Worm (Caenorhabditis elegans) whole organism, L1 larva: ENCODE data around the gene tbb-6.

Experiments
- C16A3.4 ChIP-seq: fragments of 150-350 bp; optimal IDR thresholded peaks from 2 replicates; lab custom pipeline; 2014; ENCODE audit warnings: missing biosample characterization, missing genetic modification characterization
- aha-1 ChIP-seq: fragments of 150-350 bp; optimal IDR thresholded peaks from 2 replicates; lab custom pipeline; 2014; ENCODE audit warnings: missing biosample characterization, missing genetic modification characterization
- alr-1 ChIP-seq: fragments of 200-800 bp; sonication (Bioruptor generic); optimal IDR thresholded peaks from 2 replicates; lab custom pipeline; 2018; ENCODE audit warnings: borderline replicate concordance, mild to moderate bottlenecking, missing genetic modification characterization, missing compliant biosample characterization
- ama-1 ChIP-seq: fragments of 150-350 bp; optimal IDR thresholded peaks from 2 replicates; lab custom pipeline; 2014
- blmp-1 ChIP-seq: fragments of 150-350 bp; optimal IDR thresholded peaks from 2 replicates; lab custom pipeline; 2014; ENCODE audit warnings: missing biosample characterization, missing genetic modification characterization
- ceh-63 ChIP-seq: fragments of 200-800 bp; sonication (Bioruptor generic); optimal IDR thresholded peaks from 2 replicates; lab custom pipeline; 2018; ENCODE audit warnings: mild to moderate bottlenecking, missing genetic modification characterization, missing compliant biosample characterization
- ceh-82 ChIP-seq, 3 experiments: fragments of 150-350 bp in 1 of 3; sonication (generic microtip) in 2 of 3; optimal IDR thresholded peaks; 2 replicates each; lab custom pipeline; 2014 to 2017; ENCODE audit warnings: missing biosample characterization in 3 of 3, missing genetic modification characterization in 3 of 3
- efl-1 ChIP-seq, 4 experiments: fragments of 150-350 bp; optimal IDR thresholded peaks in 3 of 4; peaks in 1 of 4; 1 replicate in 1 of 4; 2 replicates in 3 of 4; lab custom pipeline; 2014; ENCODE audit warnings: missing biosample characterization in 2 of 4, missing genetic modification characterization in 2 of 4, missing genetic modification reagents in 2 of 4
- elt-2 ChIP-seq: sonication (generic microtip); optimal IDR thresholded peaks from 2 replicates; lab custom pipeline; 2016; ENCODE audit warnings: missing genetic modification characterization, mild to moderate bottlenecking, inconsistent platforms, missing compliant biosample characterization, missing genetic modification reagents
- elt-3 ChIP-seq, 6 experiments: fragments of 150-350 bp in 1 of 6; sonication (generic microtip); optimal IDR thresholded peaks; 2 replicates each; lab custom pipeline; 2017 to 2018; ENCODE audit warnings: missing biosample characterization in 6 of 6, missing genetic modification characterization in 6 of 6, inconsistent platforms in 1 of 6
- fkh-10 ChIP-seq: sonication (generic microtip); optimal IDR thresholded peaks from 2 replicates; lab custom pipeline; 2017; ENCODE audit warnings: missing biosample characterization, missing genetic modification reagents, missing genetic modification characterization
- fkh-8 ChIP-seq: sonication (generic microtip); optimal IDR thresholded peaks from 2 replicates; lab custom pipeline; 2016; ENCODE audit warnings: mild to moderate bottlenecking, missing genetic modification characterization, missing compliant biosample characterization
- fos-1 ChIP-seq: fragments of 150-350 bp; optimal IDR thresholded peaks from 2 replicates; lab custom pipeline; 2014; ENCODE audit warnings: missing biosample characterization, missing genetic modification characterization
- hlh-17 ChIP-seq: fragments of 200-800 bp; sonication (Bioruptor generic); optimal IDR thresholded peaks from 2 replicates; lab custom pipeline; 2018; ENCODE audit warnings: missing genetic modification characterization, mild to moderate bottlenecking, missing compliant biosample characterization, moderate library complexity, borderline replicate concordance
- hlh-4 ChIP-seq: sonication (generic microtip); optimal IDR thresholded peaks from 2 replicates; lab custom pipeline; 2016; ENCODE audit warnings: mild to moderate bottlenecking, missing genetic modification characterization, missing compliant biosample characterization
- hpl-2 ChIP-seq: fragments of 150-350 bp; optimal IDR thresholded peaks from 2 replicates; lab custom pipeline; 2014; ENCODE audit warnings: missing biosample characterization, missing genetic modification reagents, missing genetic modification characterization
- irx-1 ChIP-seq: sonication (generic microtip); optimal IDR thresholded peaks from 2 replicates; lab custom pipeline; 2016; ENCODE audit warnings: missing genetic modification characterization, missing compliant biosample characterization
- isw-1 ChIP-seq: fragments of 200-800 bp; sonication (Bioruptor generic); IDR thresholded peaks from 2 replicates; pipeline ENCODE4 v1.3.6; 2022; ENCODE audit warnings: missing genetic modification characterization, missing compliant biosample characterization
- lin-14 ChIP-seq: fragments of 200-800 bp; sonication (Bioruptor generic); optimal IDR thresholded peaks from 2 replicates; lab custom pipeline; 2018; ENCODE audit warnings: mild to moderate bottlenecking, missing genetic modification characterization, moderate library complexity, missing compliant biosample characterization
- lin-35 ChIP-seq, 2 experiments: fragments of 150-350 bp; optimal IDR thresholded peaks; 2 replicates each; lab custom pipeline; 2014; ENCODE audit warnings: missing biosample characterization in 2 of 2, missing genetic modification characterization in 2 of 2, missing genetic modification reagents in 2 of 2
- lin-39 ChIP-seq: fragments of 150-350 bp; optimal IDR thresholded peaks from 2 replicates; lab custom pipeline; 2014; ENCODE audit warnings: missing biosample characterization, missing genetic modification reagents, missing genetic modification characterization
- mdl-1 ChIP-seq, 2 experiments: fragments of 150-350 bp; optimal IDR thresholded peaks; 2 replicates each; lab custom pipeline; 2014 to 2017; ENCODE audit warnings: missing biosample characterization in 2 of 2, missing genetic modification characterization in 2 of 2, inconsistent platforms in 1 of 2
- mef-2 ChIP-seq: fragments of 150-350 bp; optimal IDR thresholded peaks from 2 replicates; lab custom pipeline; 2014; ENCODE audit warnings: missing biosample characterization, missing genetic modification characterization
- mep-1 ChIP-seq: fragments of 150-350 bp; optimal IDR thresholded peaks from 2 replicates; lab custom pipeline; 2014; ENCODE audit warnings: missing biosample characterization, missing genetic modification characterization
- nhr-19 ChIP-seq: fragments of 200-800 bp; sonication (Bioruptor generic); conservative IDR thresholded peaks from 2 replicates; pipeline ENCODE4 v1.3.6; 2022; ENCODE audit warnings: missing genetic modification characterization, missing compliant biosample characterization
- nhr-20 ChIP-seq: sonication (generic microtip); optimal IDR thresholded peaks from 2 replicates; lab custom pipeline; 2016; ENCODE audit warnings: mild to moderate bottlenecking, missing genetic modification characterization, missing compliant biosample characterization
- nhr-237 ChIP-seq: fragments of 150-350 bp; optimal IDR thresholded peaks from 2 replicates; lab custom pipeline; 2014; ENCODE audit warnings: missing biosample characterization, missing genetic modification characterization
- nhr-71 ChIP-seq: sonication (generic microtip); optimal IDR thresholded peaks from 2 replicates; lab custom pipeline; 2016; ENCODE audit warnings: mild to moderate bottlenecking, missing genetic modification characterization, moderate library complexity, missing compliant biosample characterization
- nhr-76 ChIP-seq: sonication (generic microtip); optimal IDR thresholded peaks from 2 replicates; lab custom pipeline; 2017; ENCODE audit warnings: missing biosample characterization, missing genetic modification characterization
- nhr-85 ChIP-seq: sonication (generic microtip); peaks from one replicate; lab custom pipeline; 2016; ENCODE audit warnings: missing genetic modification characterization, inconsistent platforms, missing compliant biosample characterization
- nhr-90 ChIP-seq: sonication (generic microtip); optimal IDR thresholded peaks from 2 replicates; lab custom pipeline; 2016; ENCODE audit warnings: mild to moderate bottlenecking, missing genetic modification characterization, missing compliant biosample characterization; ENCODE audit not compliant: poor library complexity
- pag-3 ChIP-seq: sonication (generic microtip); optimal IDR thresholded peaks from 2 replicates; lab custom pipeline; 2017; ENCODE audit warnings: missing genetic modification characterization, mild to moderate bottlenecking, missing compliant biosample characterization, antibody characterized with exemption, borderline replicate concordance; ENCODE audit not compliant: insufficient read depth
- skn-1 ChIP-seq: fragments of 150-350 bp; optimal IDR thresholded peaks from 2 replicates; lab custom pipeline; 2014; ENCODE audit warnings: missing biosample characterization, missing genetic modification characterization
- snpc-4 ChIP-seq: fragments of 150-350 bp; optimal IDR thresholded peaks from 2 replicates; lab custom pipeline; 2014; ENCODE audit warnings: missing biosample characterization, missing genetic modification characterization
- snu-23 ChIP-seq: sonication (generic microtip); optimal IDR thresholded peaks from 2 replicates; lab custom pipeline; 2016; ENCODE audit warnings: missing genetic modification characterization, missing compliant biosample characterization
- sptf-1 ChIP-seq: fragments of 150-350 bp; optimal IDR thresholded peaks from 2 replicates; lab custom pipeline; 2014; ENCODE audit warnings: missing biosample characterization, missing genetic modification characterization
- sup-37 ChIP-seq: fragments of 200-800 bp; sonication (Bioruptor generic); optimal IDR thresholded peaks from 2 replicates; lab custom pipeline; 2018; ENCODE audit warnings: mild to moderate bottlenecking, missing genetic modification characterization, missing compliant biosample characterization
- swsn-7 ChIP-seq: sonication (generic microtip); optimal IDR thresholded peaks from 2 replicates; lab custom pipeline; 2016; ENCODE audit warnings: missing genetic modification characterization, missing compliant biosample characterization
- tlp-1 ChIP-seq: fragments of 150-350 bp; optimal IDR thresholded peaks from 2 replicates; lab custom pipeline; 2014; ENCODE audit warnings: missing biosample characterization, missing genetic modification characterization
- unc-30 ChIP-seq: sonication (generic microtip); optimal IDR thresholded peaks from 2 replicates; lab custom pipeline; 2017; ENCODE audit warnings: missing biosample characterization, missing genetic modification characterization
- xbp-1 ChIP-seq: sonication (generic microtip); optimal IDR thresholded peaks from 2 replicates; lab custom pipeline; 2016; ENCODE audit warnings: missing genetic modification characterization, missing compliant biosample characterization
- ztf-11 ChIP-seq, 2 experiments: sonication (generic microtip); optimal IDR thresholded peaks; 2 replicates each; lab custom pipeline; 2016 to 2017; ENCODE audit warnings: missing genetic modification characterization in 2 of 2, missing biosample characterization in 1 of 2, missing compliant biosample characterization in 1 of 2

Gene tbb-6

ce11 chrV:12295520-12295919, 34.2 kb downstream of the tbb-6 start (continued):
- TF ChIP-seq fkh-10 (no peak), alr-1 (tag; lab: Kevin White, UChicago) (no peak), tlp-1 (no peak)

DNA sequence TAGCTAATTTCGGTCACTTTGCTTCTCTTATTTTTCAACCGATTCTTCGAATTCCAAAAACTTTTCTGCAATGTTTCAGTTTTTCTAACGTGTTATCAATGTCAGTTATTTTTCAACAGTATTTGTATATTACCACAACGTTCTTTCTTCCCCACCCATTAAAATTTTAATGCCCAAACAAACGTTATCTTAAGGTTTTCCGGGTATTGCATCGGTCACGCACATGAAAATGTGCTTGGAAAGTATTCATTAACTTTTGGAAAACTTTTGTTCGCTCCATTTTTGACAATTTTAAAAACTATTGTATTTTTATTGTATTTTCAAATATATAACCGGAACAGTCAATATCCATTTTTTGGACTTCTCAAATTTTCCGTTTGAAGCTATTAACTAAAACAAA, 34.8 kb downstream of the tbb-6 start:
- no peak for TF ChIP-seq fos-1
- peak; percentile 65 for TF ChIP-seq elt-2 (tag; lab: Kevin White, UChicago)
- TF ChIP-seq lin-35 (GFP tag; optimal IDR thresholded peaks at IDR 0.05; lab: Kevin White, UChicago), result peak in 1 of 2 experiments; percentile 7

- TF ChIP-seq snu-23 (GFP tag; lab: Kevin White, UChicago), result no peak
- TF ChIP-seq mdl-1 (tag; optimal IDR thresholded peaks at IDR 0.05; lab: Kevin White, UChicago), result peak in 1 of 2 experiments; percentile 17
- TF ChIP-seq hpl-2 (GFP tag; lab: Kevin White, UChicago), result no peak
- no peak for TF ChIP-seq aha-1 (tag; lab: Kevin White, UChicago)
- no peak for TF ChIP-seq ceh-63 (GFP tag; lab: Kevin White, UChicago)
- peak; percentile 74 for TF ChIP-seq nhr-85 (tag; lab: Kevin White, UChicago)
- TF ChIP-seq blmp-1 (tag; lab: Kevin White, UChicago), result peak; percentile 64
- peak; percentile 10 for TF ChIP-seq nhr-20 (tag; lab: Kevin White, UChicago)
- peak in 1 of 6 experiments; percentile 32 for TF ChIP-seq elt-3 (tag; optimal IDR thresholded peaks at IDR 0.05; lab: Kevin White, UChicago)
- TF ChIP-seq lin-14, result peak; percentile 44
- TF ChIP-seq mep-1 (tag; lab: Kevin White, UChicago), result peak; percentile 1
These were observed 35.5 kb downstream of the tbb-6 start for ce11 chrV:12296794-12297193.

DNA sequence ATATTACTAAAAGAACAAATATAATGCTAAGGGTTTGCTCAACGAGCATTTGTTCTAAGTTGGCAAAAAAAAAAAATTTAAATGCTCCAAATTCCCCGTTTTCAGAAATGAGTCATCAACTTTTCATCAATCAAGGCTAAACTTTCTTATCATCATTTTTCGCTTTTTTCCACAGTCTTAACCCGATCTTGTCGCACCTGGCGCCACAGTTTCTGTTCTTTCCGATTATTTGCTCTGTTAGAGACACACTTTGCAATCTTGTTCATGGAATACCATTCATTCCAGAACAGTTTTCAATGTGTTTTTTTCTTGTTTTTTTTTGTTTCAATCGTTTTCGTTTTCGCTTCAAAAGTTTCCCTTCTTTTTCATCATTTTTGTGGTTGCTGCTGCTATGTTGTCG, 36.9 kb downstream of the tbb-6 start:
- TF ChIP-seq blmp-1 (tag; lab: Kevin White, UChicago) (peak; percentile 43), aha-1 (tag; lab: Kevin White, UChicago) (no peak), efl-1 (optimal IDR thresholded peaks at IDR 0.05; lab: Kevin White, UChicago) (no peak), efl-1 (GFP tag; optimal IDR thresholded peaks at IDR 0.05 in 1 of 2; lab: Kevin White, UChicago) (peak in 1 of 2 experiments; percentile 54), elt-2 (tag; lab: Kevin White, UChicago) (peak; percentile 27)
- TF ChIP-seq, all 84 proteins: peak for 3

ce11 chrV:12299244-12299766, 38.0 kb downstream of the tbb-6 start:
- TF ChIP-seq C16A3.4 (no peak), nhr-90 (tag; lab: Kevin White, UChicago) (no peak), efl-1 (optimal IDR thresholded peaks at IDR 0.05; lab: Kevin White, UChicago) (no peak), efl-1 (GFP tag; optimal IDR thresholded peaks at IDR 0.05 in 1 of 2; lab: Kevin White, UChicago) (peak in 1 of 2 experiments; percentile 36), nhr-71 (tag; lab: Kevin White, UChicago) (peak; percentile 15), lin-39 (no peak), nhr-19 (0 out of 2 replicates have a peak, but pooled peaks have one; percentile 7), swsn-7 (tag; lab: Kevin White, UChicago) (no peak), sptf-1 (tag; lab: Kevin White, UChicago) (no peak), lin-14 (peak; percentile 35), alr-1 (tag; lab: Kevin White, UChicago) (no peak), irx-1 (tag; lab: Kevin White, UChicago) (no peak), fkh-8 (tag; lab: Kevin White, UChicago) (no peak), unc-30 (no peak), blmp-1 (tag; lab: Kevin White, UChicago) (peak; percentile 53), ama-1 (lab: Kevin White, UChicago) (no peak), xbp-1 (tag; lab: Kevin White, UChicago) (no peak), nhr-85 (tag; lab: Kevin White, UChicago) (peak; percentile 90), hlh-4 (tag; lab: Kevin White, UChicago) (no peak), skn-1 (no peak), isw-1 (GFP tag; lab: Robert Waterston, UW) (no peak), nhr-20 (tag; lab: Kevin White, UChicago) (peak; percentile 46), pag-3 (tag; lab: Kevin White, UChicago) (no peak), fos-1 (no peak), hlh-17 (GFP tag; lab: Kevin White, UChicago) (no peak), snpc-4 (tag; lab: Kevin White, UChicago) (no peak), nhr-237 (tag; lab: Kevin White, UChicago) (no peak), hpl-2 (GFP tag; lab: Kevin White, UChicago) (no peak), elt-3 (tag; optimal IDR thresholded peaks at IDR 0.05; lab: Kevin White, UChicago) (peak in 2 of 6 experiments; percentile 6 to 23), nhr-76 (no peak), mef-2 (tag; lab: Kevin White, UChicago) (no peak), ceh-82 (tag; optimal IDR thresholded peaks at IDR 0.05; lab: Kevin White, UChicago) (no peak), sup-37 (GFP tag; lab: Kevin White, UChicago) (no peak), ztf-11 (tag; optimal IDR thresholded peaks at IDR 0.05; lab: Kevin White, UChicago) (no peak)
